Fruit fly (Drosophila melanogaster): ENCODE measurements around the gene lbe.

DNA sequence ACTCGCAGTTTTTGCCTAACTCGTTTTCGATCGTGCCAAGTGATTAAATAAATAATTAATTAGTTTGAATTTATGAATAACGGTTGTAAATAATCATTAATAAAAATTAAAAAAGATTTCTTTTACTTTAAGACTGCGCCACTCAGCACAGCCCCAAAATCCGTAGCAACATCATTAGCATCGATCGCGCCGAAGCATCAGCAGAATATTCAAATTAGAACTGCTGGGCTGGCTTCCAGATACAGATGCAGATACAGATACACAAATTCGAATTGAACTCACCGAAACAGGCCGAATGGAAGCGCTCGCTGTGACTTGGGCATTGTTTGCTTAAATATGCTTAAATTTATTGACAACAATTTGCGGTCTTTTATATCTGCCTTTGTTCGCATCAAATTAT, 5.6 kb downstream of the lbe start:
- TF ChIP-seq CG9948 (tag; optimal IDR thresholded peaks at IDR 0.05) (no peak), CG32121 (GFP tag; IDR thresholded peaks at IDR 0.05) (no peak), EcR (GFP tag; optimal IDR thresholded peaks at IDR 0.05) (no peak), CG12605 (GFP tag; IDR thresholded peaks at IDR 0.05) (no peak), CG13204 (GFP tag; optimal IDR thresholded peaks at IDR 0.05) (no peak), Pif1A (GFP tag; optimal IDR thresholded peaks at IDR 0.05) (no peak), CG10348 (GFP tag; IDR thresholded peaks at IDR 0.05) (no peak), Pif1B (GFP tag; optimal IDR thresholded peaks at IDR 0.05) (no peak)

Data from whole organism, pupa.